Worm (Caenorhabditis elegans): ENCODE data around the gene T02B11.8.

The T02B11.8 gene

ce11 chrV:878567-878966, at the start of gene T02B11.8:
Gene T02B11.8 (minus strand): TSS chrV:878667.
- no peak for TF ChIP-seq nhr-11 (tag; optimal IDR thresholded peaks at IDR 0.05)
- TF ChIP-seq zag-1 (tag; optimal IDR thresholded peaks at IDR 0.05), result no peak
- TF ChIP-seq nhr-77 (tag; optimal IDR thresholded peaks at IDR 0.05), result no peak
- TF ChIP-seq nhr-23 (tag; optimal IDR thresholded peaks at IDR 0.05), result no peak
- no peak for TF ChIP-seq sma-3 (GFP tag; optimal IDR thresholded peaks at IDR 0.05)
- no peak for TF ChIP-seq crh-2 (tag; optimal IDR thresholded peaks at IDR 0.05)
- no peak for TF ChIP-seq C34F6.9 (tag; optimal IDR thresholded peaks at IDR 0.05)
- no peak for TF ChIP-seq snpc-4 (tag; optimal IDR thresholded peaks at IDR 0.05)
- TF ChIP-seq elt-1 (tag; optimal IDR thresholded peaks at IDR 0.05), result no peak
- no peak for TF ChIP-seq nhr-6 (tag; optimal IDR thresholded peaks at IDR 0.05)
- TF ChIP-seq ZK546.5 (tag; optimal IDR thresholded peaks at IDR 0.05), result no peak
- TF ChIP-seq lin-13 (GFP tag; optimal IDR thresholded peaks at IDR 0.05), result no peak
- TF ChIP-seq lin-39 (tag; optimal IDR thresholded peaks at IDR 0.05), result no peak

ce11 chrV:917488-917887, 39.0 kb upstream of the T02B11.8 start, which contains the start of gene H24K24.2:
Gene H24K24.2 (plus strand): TSS chrV:917788.
- TF ChIP-seq zag-1 (tag; optimal IDR thresholded peaks at IDR 0.05) (no peak), nhr-25 (tag; optimal IDR thresholded peaks at IDR 0.05) (no peak), sma-9 (GFP tag; optimal IDR thresholded peaks at IDR 0.05) (no peak), sma-9 (tag; optimal IDR thresholded peaks at IDR 0.05) (no peak), ceh-16 (tag; optimal IDR thresholded peaks at IDR 0.05) (no peak), blmp-1 (tag; optimal IDR thresholded peaks at IDR 0.05; ENCODE audit: insufficient read depth) (no peak)

- TF ChIP-seq nhr-23 (tag; optimal IDR thresholded peaks at IDR 0.05), result no peak
Observed at ce11 chrV:915716-916115, 37.2 kb upstream of the T02B11.8 start.

ce11 chrV:911474-911873, 33.0 kb upstream of the T02B11.8 start, which contains the start of gene adh-5:
Gene adh-5 (plus strand): TSS chrV:911774.
- TF ChIP-seq Y55F3AM.14 (GFP tag; optimal IDR thresholded peaks at IDR 0.05) (no peak), skn-1 (tag; optimal IDR thresholded peaks at IDR 0.05) (no peak), aly-2 (tag; optimal IDR thresholded peaks at IDR 0.05) (no peak), nhr-10 (tag; optimal IDR thresholded peaks at IDR 0.05) (no peak), sma-3 (GFP tag; optimal IDR thresholded peaks at IDR 0.05) (no peak), mdl-1 (tag; optimal IDR thresholded peaks at IDR 0.05) (no peak)

- TF ChIP-seq mbf-1 (tag; optimal IDR thresholded peaks at IDR 0.05) (no peak), ztf-1 (GFP tag; conservative IDR thresholded peaks at IDR 0.05) (no peak), lsy-2 (tag; optimal IDR thresholded peaks at IDR 0.05) (no peak), sma-9 (GFP tag; optimal IDR thresholded peaks at IDR 0.05) (no peak), sma-9 (tag; optimal IDR thresholded peaks at IDR 0.05) (no peak), ama-1 (optimal IDR thresholded peaks at IDR 0.05) (no peak), nhr-10 (tag; optimal IDR thresholded peaks at IDR 0.05) (no peak), mab-5 (tag; optimal IDR thresholded peaks at IDR 0.05) (no peak), nhr-237 (tag; optimal IDR thresholded peaks at IDR 0.05) (no peak), elt-1 (tag; optimal IDR thresholded peaks at IDR 0.05) (no peak), nhr-6 (tag; optimal IDR thresholded peaks at IDR 0.05) (no peak), Y55F3AM.14 (GFP tag; optimal IDR thresholded peaks at IDR 0.05) (no peak), crh-2 (tag; optimal IDR thresholded peaks at IDR 0.05) (peak; percentile 46), unc-39 (tag; optimal IDR thresholded peaks at IDR 0.05) (no peak), nhr-12 (tag; optimal IDR thresholded peaks at IDR 0.05) (no peak), ztf-4 (tag; optimal IDR thresholded peaks at IDR 0.05) (no peak), gmeb-1 (tag; optimal IDR thresholded peaks at IDR 0.05) (peak; percentile 2), nhr-23 (tag; optimal IDR thresholded peaks at IDR 0.05) (no peak), fos-1 (tag; optimal IDR thresholded peaks at IDR 0.05) (peak; percentile 65)
Observed at ce11 chrV:910588-910987, 32.1 kb upstream of the T02B11.8 start.

- no peak for TF ChIP-seq ztf-11 (tag; optimal IDR thresholded peaks at IDR 0.05)
- no peak for TF ChIP-seq lin-39 (tag; optimal IDR thresholded peaks at IDR 0.05)
- TF ChIP-seq ztf-4 (tag; optimal IDR thresholded peaks at IDR 0.05), result no peak
- no peak for TF ChIP-seq unc-62 (GFP tag; optimal IDR thresholded peaks at IDR 0.05)
- no peak for TF ChIP-seq blmp-1 (tag; optimal IDR thresholded peaks at IDR 0.05; ENCODE audit: insufficient read depth)
- no peak for TF ChIP-seq ztf-1 (GFP tag; conservative IDR thresholded peaks at IDR 0.05)
- no peak for TF ChIP-seq egl-27 (tag; optimal IDR thresholded peaks at IDR 0.05)
- TF ChIP-seq mdl-1 (tag; optimal IDR thresholded peaks at IDR 0.05), result no peak
- no peak for TF ChIP-seq ama-1 (optimal IDR thresholded peaks at IDR 0.05)
- no peak for TF ChIP-seq nhr-10 (tag; optimal IDR thresholded peaks at IDR 0.05)
- TF ChIP-seq mab-5 (tag; optimal IDR thresholded peaks at IDR 0.05), result no peak
Observed at ce11 chrV:908681-909080, 30.2 kb upstream of the T02B11.8 start.
